Fruit fly (Drosophila melanogaster) Kc167 (cell line): ENCODE measurements around the gene CG14770.

ENCODE experiments used
- Myc ChIP-seq: fragments of >200 bp; optimal IDR thresholded peaks from 2 replicates; lab custom pipeline; 2017; ENCODE audit warnings: missing external identifiers
- Sin3A ChIP-seq: fragments of >200 bp; optimal IDR thresholded peaks from 2 replicates; lab custom pipeline; 2018; ENCODE audit warnings: missing external identifiers
- h ChIP-seq: fragments of >200 bp; optimal IDR thresholded peaks from 3 replicates; lab custom pipeline; 2018; ENCODE audit warnings: missing external identifiers
- insv ChIP-seq: fragments of >200 bp; optimal IDR thresholded peaks from 3 replicates; lab custom pipeline; 2018; ENCODE audit warnings: missing external identifiers
- psq ChIP-seq: fragments of >200 bp; optimal IDR thresholded peaks from 2 replicates; lab custom pipeline; 2017; ENCODE audit warnings: missing external identifiers

- TF ChIP-seq Myc (lab: Kevin White, UChicago) (no peak), psq (lab: Kevin White, UChicago) (no peak), h (lab: Kevin White, UChicago) (no peak), Sin3A (lab: Kevin White, UChicago) (no peak), insv (lab: Kevin White, UChicago) (no peak)
Measured at dm6 chrX:1414269-1414668, 45.2 kb downstream of the CG14770 start.
